Fruit fly (Drosophila melanogaster): ENCODE results near the gene RanGAP.

Gene RanGAP

dm6 chr2L:19441791-19442190, at the start of gene RanGAP:
RanGAP (plus strand) TSS chr2L:19441959.
- no peak for TF ChIP-seq CTCF (optimal IDR thresholded peaks at IDR 0.05)
- no peak for TF ChIP-seq CG8478 (optimal IDR thresholded peaks at IDR 0.05)

dm6 chr2L:19393703-19394210, 48.0 kb upstream of the RanGAP start, which contains the start of gene CG31798:
CG31798 (plus strand) TSS chr2L:19394160.
- peak; percentile 54 to 75 for TF ChIP-seq CTCF (optimal IDR thresholded peaks at IDR 0.05)
- no peak for TF ChIP-seq CG8478 (optimal IDR thresholded peaks at IDR 0.05)

- TF ChIP-seq CG8478 (optimal IDR thresholded peaks at IDR 0.05) (no peak), CTCF (optimal IDR thresholded peaks at IDR 0.05) (no peak)
Measured at dm6 chr2L:19397617-19398316, 44.0 kb upstream of the RanGAP start.

- TF ChIP-seq CTCF (optimal IDR thresholded peaks at IDR 0.05) (no peak), CG8478 (optimal IDR thresholded peaks at IDR 0.05) (no peak)
Measured at dm6 chr2L:19398317-19399234, 43.2 kb upstream of the RanGAP start, which contains the start of gene CG17544. CG17544 (minus strand) TSS chr2L:19398493.

dm6 chr2L:19401914-19402313, 39.8 kb upstream of the RanGAP start:
- no peak for TF ChIP-seq CG8478 (optimal IDR thresholded peaks at IDR 0.05)
- no peak for TF ChIP-seq CTCF (optimal IDR thresholded peaks at IDR 0.05)

- TF ChIP-seq CTCF (optimal IDR thresholded peaks at IDR 0.05): no peak
- TF ChIP-seq CG8478 (optimal IDR thresholded peaks at IDR 0.05): no peak
Measured at dm6 chr2L:19402667-19403066, 39.1 kb upstream of the RanGAP start.

dm6 chr2L:19403398-19403797, 38.4 kb upstream of the RanGAP start:
- TF ChIP-seq CTCF (optimal IDR thresholded peaks at IDR 0.05): no peak
- no peak for TF ChIP-seq CG8478 (optimal IDR thresholded peaks at IDR 0.05)

dm6 chr2L:19404804-19405203, 37.0 kb upstream of the RanGAP start:
- TF ChIP-seq CG8478 (optimal IDR thresholded peaks at IDR 0.05): no peak
- TF ChIP-seq CTCF (optimal IDR thresholded peaks at IDR 0.05): no peak

- no peak for TF ChIP-seq CG8478 (optimal IDR thresholded peaks at IDR 0.05)
Measured at dm6 chr2L:19405685-19406357, 35.9 kb upstream of the RanGAP start.

dm6 chr2L:19406419-19406818, 35.3 kb upstream of the RanGAP start:
- no peak for TF ChIP-seq CTCF (optimal IDR thresholded peaks at IDR 0.05)
- no peak for TF ChIP-seq CG8478 (optimal IDR thresholded peaks at IDR 0.05)

- TF ChIP-seq CTCF (optimal IDR thresholded peaks at IDR 0.05): no peak
- no peak for TF ChIP-seq CG8478 (optimal IDR thresholded peaks at IDR 0.05)
Measured at dm6 chr2L:19411966-19412365, 29.8 kb upstream of the RanGAP start.

dm6 chr2L:19413118-19413893, 28.5 kb upstream of the RanGAP start:
- TF ChIP-seq CG8478 (optimal IDR thresholded peaks at IDR 0.05) (no peak), CTCF (optimal IDR thresholded peaks at IDR 0.05) (no peak)

dm6 chr2L:19414233-19414749, 27.5 kb upstream of the RanGAP start:
- TF ChIP-seq CTCF (optimal IDR thresholded peaks at IDR 0.05) (no peak), CG8478 (optimal IDR thresholded peaks at IDR 0.05) (no peak)

dm6 chr2L:19415133-19415532, 26.6 kb upstream of the RanGAP start:
- TF ChIP-seq CTCF (optimal IDR thresholded peaks at IDR 0.05): peak; percentile 73 to 86
- no peak for TF ChIP-seq CG8478 (optimal IDR thresholded peaks at IDR 0.05)
